Worm (Caenorhabditis elegans) whole organism, L4/young adult: ENCODE data around the gene acn-1.

Experiments
- W03F9.2 ChIP-seq: fragments of 150-350 bp; optimal IDR thresholded peaks from 2 replicates; lab custom pipeline; 2014; ENCODE audit warnings: missing biosample characterization, missing genetic modification characterization
- dao-5 ChIP-seq: sonication (generic microtip); optimal IDR thresholded peaks from 2 replicates; lab custom pipeline; 2016; ENCODE audit warnings: missing genotype, missing genetic modification characterization, moderate library complexity, missing compliant biosample characterization
- him-1 ChIP-seq: sonication (generic microtip); optimal IDR thresholded peaks from 2 replicates; lab custom pipeline; 2016; ENCODE audit warnings: missing genotype, missing genetic modification reagents, missing genetic modification characterization, missing compliant biosample characterization

The acn-1 gene

DNA sequence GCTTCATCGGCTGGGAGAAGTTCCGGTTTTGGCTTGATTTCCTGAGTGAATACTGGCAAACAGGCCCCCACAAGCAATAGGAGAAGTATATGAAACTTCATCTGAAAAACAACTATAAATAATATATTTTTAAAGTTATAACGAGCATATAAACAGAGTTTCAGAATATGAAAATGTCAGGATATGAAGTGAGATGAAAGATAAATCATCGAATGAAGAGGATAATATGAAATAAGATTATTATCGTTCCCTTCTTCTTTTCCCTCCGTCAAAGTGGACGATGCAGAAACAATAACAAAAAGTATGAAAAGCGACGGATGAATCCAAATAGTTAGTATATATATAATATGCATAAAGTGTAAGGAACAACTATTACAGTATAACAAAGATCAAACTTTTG is at the start of gene acn-1:
Gene acn-1, minus strand, starts transcription at position 101 of the 400 bp plus-strand sequence.
- TF ChIP-seq W03F9.2 (tag; lab: Kevin White, UChicago) (no peak), him-1 (no peak), dao-5 (tag; lab: Kevin White, UChicago) (no peak)

DNA sequence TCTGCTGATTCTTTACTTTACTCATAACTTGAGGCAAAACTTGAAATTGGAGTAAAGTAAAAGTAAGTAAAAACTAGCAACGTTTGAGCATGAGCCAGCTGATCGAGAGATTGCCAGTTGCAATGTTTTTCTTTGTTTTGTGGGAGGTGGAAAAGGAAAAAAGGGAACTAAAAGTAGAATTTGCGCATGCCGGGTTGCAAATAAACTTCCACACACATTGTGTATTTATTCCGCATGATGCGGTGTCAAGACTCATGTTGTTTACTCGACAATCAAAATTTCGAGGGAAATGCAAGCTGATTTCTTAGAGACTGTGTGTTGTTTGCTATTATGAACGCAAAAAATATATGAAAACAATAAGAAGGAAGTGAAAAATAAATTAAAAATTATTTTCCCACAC is 45.5 kb upstream of the acn-1 start:
- no peak for TF ChIP-seq him-1

DNA sequence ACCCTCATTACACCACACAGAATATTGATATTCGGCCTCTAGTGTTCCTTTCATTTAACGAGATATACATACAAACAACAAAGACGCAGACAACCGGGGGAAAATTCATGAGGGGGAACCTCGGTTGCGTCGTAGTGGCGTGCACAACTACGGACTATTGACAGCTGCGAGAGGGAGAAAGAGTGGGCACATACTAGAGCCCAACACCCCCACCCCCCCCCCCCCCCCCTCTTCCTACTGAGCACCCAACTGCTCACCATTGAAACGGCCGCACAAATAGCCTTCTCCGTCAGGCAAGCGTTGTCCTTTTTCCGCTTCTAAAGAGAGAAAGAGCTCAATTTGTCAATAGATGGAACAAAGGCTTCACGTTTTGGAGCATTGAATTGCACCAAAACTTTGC is 43.3 kb upstream of the acn-1 start:
- TF ChIP-seq dao-5 (tag; lab: Kevin White, UChicago), result no peak
- TF ChIP-seq him-1, result peak; percentile 45

DNA sequence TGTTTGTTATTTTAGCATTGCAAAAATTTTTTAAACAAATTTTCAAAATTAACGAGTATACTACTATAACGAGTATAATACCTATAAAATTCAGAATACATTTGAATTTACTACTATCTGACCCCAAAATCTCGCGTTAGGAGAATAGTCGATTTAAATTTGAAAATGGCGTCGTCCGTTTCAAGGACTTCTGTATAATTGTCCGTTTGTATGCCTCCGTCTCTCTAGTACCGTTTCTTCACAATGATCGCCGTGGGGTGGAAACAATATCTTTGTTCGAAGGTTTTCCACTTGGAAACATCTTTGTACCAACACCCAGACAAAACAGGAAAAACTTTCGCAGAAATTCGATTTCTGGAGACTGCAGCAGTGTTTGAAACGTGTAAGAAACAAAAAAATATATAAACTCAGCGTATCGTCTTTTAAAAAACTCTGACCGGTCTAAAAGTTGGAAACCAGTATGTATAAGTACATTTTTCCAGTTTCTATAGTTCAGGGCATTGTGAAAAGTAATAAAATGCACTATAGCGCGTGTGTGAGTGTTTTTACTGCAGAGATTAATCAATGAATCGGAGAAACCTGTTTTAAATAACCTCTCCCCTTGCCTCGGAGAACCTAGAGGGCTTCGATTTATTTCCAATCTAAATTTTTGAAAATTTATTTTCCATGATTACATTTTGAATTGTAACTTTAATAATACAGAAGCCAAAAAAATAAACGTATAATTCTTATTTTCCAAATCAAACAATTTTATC is 41.0 kb upstream of the acn-1 start:
- TF ChIP-seq dao-5 (tag; lab: Kevin White, UChicago), result no peak
- no peak for TF ChIP-seq W03F9.2 (tag; lab: Kevin White, UChicago)
- TF ChIP-seq him-1, result no peak

DNA sequence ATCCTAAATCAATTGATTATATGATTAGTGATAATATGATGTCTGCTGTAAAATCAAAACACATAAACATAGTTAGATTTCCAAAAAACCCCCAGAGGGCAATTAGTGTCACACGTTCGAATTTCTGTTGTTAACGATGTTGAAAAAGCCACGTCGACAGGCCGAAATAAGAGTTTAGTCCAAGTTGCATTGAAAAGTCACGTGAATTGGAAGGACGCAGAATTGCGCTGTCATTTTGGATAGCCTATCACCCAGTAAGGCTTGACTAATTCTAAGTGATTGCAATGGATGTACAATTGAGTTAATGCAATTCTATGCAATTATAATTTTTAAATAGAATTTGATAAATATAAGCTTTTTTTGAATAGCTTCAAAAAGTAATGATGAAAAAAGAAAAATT is 38.7 kb upstream of the acn-1 start:
- TF ChIP-seq W03F9.2 (tag; lab: Kevin White, UChicago) (no peak), him-1 (no peak), dao-5 (tag; lab: Kevin White, UChicago) (no peak)

DNA sequence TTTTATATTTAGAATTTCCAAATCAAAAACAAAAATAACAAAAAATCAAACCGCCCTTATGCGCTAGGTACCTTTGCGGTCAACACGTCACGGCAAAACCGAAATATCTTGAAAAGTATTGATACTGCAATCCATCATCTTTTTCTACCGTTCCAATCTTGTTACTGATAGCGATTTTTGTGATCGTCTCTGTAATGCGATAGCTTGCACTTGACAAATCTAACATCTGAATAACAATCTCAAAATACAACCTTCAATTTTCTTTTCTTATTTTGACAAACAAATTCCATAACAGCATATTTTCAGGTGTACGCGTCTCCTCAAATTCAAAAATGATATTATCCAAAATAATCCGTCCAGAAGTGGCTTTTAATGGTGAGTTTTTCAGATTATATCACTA is 37.1 kb upstream of the acn-1 start, which contains the start of gene tbc-7:
Gene tbc-7, plus strand, starts transcription at position 301 of the 400 bp plus-strand sequence.
- TF ChIP-seq dao-5 (tag; lab: Kevin White, UChicago) (no peak), him-1 (no peak)

DNA sequence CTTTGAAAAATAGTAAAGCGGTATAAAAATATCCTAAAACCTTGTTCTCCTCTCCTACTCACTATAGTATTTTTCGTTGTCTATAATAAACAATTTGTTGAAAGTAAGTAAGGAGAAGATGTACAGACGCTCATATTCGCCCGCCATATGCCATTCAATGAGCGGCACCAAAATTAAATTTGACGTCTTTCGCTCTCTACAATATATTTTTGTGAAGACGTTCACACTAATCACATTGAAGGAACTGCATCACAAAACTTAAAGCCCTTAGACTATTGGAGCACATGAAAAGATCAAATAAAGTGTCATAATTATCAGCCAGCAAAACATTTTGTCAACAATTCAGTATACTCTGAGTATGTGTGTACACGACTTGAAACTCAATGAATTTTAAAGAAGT is 34.9 kb upstream of the acn-1 start:
- no peak for TF ChIP-seq dao-5 (tag; lab: Kevin White, UChicago)
- TF ChIP-seq him-1, result no peak
- TF ChIP-seq W03F9.2 (tag; lab: Kevin White, UChicago), result no peak

DNA sequence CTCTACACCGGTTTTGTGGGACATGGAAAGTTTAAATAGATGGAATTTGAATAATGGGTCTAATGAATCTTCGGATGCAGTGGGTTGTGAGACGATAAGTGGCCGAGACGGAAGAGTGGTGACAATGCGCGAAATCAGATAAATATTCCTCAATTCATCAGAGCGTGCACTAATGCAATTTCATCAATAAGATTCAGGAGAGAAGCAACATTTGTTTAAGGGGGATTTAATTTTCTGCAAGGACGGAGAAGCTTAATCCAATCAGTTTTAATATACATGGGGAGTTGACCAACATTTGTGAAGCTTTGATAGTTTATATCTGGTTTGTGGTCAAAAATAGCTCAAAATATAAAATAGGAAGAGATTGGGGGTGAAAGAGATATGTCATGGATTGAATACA is 32.6 kb upstream of the acn-1 start:
- TF ChIP-seq W03F9.2 (tag; lab: Kevin White, UChicago) (no peak), dao-5 (tag; lab: Kevin White, UChicago) (no peak), him-1 (no peak)

DNA sequence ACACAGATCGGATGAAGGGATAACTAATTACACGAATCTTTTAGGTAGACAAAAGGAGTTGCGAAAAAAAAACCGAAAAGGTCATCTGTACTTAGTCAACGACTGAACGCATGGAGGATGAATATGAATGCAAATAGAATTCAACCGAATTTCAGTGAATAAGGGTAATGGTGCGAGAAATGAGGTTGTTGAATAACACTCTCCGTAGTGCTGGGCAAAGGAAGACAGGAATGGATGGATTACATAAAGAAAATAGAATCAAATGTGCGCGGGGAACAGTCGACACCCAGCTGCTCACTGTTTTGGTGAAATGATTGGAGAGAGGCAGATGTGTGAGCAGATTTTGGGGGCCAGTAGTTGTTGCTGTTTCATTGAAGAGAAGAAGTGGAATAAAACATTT is 27.4 kb upstream of the acn-1 start:
- TF ChIP-seq W03F9.2 (tag; lab: Kevin White, UChicago) (no peak), him-1 (no peak), dao-5 (tag; lab: Kevin White, UChicago) (no peak)

DNA sequence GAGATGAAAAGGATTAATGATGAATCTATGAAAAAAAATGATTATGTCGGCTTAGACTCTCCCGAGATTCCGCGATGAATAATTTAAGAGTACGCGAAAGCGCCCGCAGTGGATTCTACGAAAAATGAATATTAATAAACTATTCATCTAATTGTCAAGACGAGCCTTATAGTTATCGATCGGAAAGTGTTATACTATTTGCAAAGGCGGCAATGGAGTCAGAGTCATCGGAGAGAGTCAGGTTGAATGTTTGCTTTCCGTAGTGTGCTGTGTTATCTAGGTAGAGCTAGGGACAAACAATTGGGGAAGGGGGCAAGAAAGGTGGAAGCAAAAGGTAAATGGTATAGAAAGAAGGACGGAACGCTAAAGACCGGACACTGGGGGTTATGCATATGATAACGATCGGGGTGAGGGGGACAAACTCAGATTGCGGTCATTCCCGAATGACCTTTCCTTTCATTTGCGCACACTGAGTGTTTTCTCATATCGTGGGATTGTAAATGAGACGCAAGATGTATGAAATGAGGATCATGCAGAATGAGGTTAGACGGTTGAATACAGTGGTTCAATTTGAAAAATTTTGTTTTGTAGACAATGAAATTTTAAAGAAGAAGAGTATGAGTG is 26.0 kb upstream of the acn-1 start:
- no peak for TF ChIP-seq him-1
- TF ChIP-seq dao-5 (tag; lab: Kevin White, UChicago), result no peak
- no peak for TF ChIP-seq W03F9.2 (tag; lab: Kevin White, UChicago)

DNA sequence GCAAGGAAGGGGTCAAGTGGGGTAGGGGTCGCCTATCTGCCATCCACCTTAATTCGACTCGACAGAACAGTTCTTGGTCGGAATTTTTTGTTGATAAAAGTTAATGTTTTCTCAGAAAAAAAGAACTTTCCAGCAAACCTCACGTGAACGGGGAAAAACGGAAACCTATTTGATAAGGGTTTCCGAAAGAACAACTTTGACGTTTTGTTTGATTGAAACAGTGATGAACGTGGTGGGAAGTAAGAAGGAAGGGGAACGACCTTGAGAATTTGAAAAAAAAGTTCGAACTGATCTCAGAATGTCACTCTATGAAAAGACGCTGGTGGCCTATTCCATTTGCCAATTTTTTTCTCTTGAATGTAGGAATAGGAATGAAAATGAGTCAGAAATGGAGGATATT is 25.5 kb upstream of the acn-1 start:
- TF ChIP-seq dao-5 (tag; lab: Kevin White, UChicago) (no peak), W03F9.2 (tag; lab: Kevin White, UChicago) (no peak), him-1 (no peak)

DNA sequence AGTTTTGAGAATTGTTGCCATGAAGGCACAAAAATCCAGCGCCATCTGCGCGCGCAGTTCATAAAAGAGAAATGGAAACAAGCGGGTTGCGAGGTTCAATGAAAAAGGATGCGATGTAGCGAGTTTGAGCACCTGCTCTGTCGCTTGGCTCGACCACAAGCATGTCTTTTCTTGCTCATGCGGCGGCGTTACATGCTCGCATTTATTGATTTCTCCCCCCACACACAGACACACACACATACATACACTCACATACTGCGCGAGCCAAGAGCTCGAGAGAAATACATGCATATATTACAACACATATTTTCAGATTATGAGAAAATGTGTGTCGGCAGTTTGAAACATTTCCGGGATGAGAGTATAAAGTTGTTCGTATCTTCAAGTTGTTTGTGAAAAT is 24.9 kb upstream of the acn-1 start:
- TF ChIP-seq him-1 (peak; percentile 8), W03F9.2 (tag; lab: Kevin White, UChicago) (no peak), dao-5 (tag; lab: Kevin White, UChicago) (no peak)

DNA sequence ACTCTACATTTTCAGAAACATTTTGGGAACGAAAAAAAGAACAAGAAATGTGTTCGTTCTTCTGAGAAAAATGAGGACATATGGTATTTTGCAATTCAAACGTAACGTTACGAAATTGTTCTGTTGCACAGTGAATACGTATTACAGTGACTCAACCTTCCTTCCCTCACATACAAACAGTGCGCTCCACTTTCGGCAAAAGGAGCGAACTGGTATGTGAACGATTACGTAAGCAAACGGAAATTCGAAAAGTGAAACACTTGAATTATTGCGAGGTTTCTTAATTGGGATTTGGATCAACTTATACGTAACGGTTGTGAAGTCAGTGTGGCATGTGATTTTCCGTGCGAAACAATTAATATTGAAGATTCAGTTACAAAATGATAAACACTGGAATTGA is 23.9 kb upstream of the acn-1 start:
- no peak for TF ChIP-seq dao-5 (tag; lab: Kevin White, UChicago)
- TF ChIP-seq him-1, result no peak
- TF ChIP-seq W03F9.2 (tag; lab: Kevin White, UChicago), result no peak

DNA sequence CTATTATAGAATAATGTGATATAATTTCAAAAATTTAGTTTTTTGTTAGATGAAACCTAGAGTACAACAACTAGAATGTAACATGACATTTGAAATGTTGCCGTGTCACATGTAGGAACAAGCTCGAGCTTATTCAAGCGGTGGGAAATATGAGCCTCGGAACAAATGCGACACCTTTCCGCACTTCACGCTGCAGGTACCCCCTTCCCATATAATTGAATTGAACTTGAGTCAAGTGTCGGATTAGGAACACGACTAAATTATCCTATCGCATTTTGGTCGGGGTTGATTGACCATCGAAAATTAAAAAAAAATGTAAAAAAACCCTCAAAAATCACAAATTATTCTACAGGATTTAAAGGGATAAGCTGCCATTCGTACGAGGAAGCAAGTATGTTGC is 23.3 kb upstream of the acn-1 start:
- TF ChIP-seq dao-5 (tag; lab: Kevin White, UChicago) (no peak), him-1 (no peak), W03F9.2 (tag; lab: Kevin White, UChicago) (no peak)

DNA sequence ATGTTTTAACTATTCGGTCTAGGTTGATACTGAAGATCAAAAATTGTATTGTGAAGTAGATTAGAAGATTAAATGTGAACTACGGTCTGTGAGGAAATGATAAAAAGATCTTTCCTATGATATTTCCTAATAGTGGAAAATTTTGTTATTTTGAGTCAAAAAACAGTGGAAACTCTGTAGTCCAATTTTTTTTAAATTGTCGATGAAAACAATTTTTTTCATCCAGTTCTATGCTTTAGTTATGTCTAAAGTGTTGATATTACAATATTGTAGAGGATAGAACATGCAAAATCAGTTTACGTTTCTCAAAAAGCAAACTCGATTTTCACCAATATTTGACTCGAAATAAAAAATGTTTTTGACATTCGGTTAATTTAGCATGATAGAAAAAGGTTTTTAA is 22.8 kb upstream of the acn-1 start:
- no peak for TF ChIP-seq dao-5 (tag; lab: Kevin White, UChicago)
- TF ChIP-seq him-1, result no peak
- TF ChIP-seq W03F9.2 (tag; lab: Kevin White, UChicago), result no peak
